Fruit fly (Drosophila melanogaster) whole organism, adult: ENCODE data around the gene Arpc1.
A peak's percentile ranks its signal among the peaks of the same experiment; 100 is the strongest.

ENCODE experiments used
- CG11617 ChIP-seq: fragments of 200-800 bp; sonication (Bioruptor generic); optimal IDR thresholded peaks from 2 replicates; lab custom pipeline; 2017; ENCODE audit warnings: mild to moderate bottlenecking, missing biosample characterization, missing genetic modification reagents, missing genetic modification characterization
- CG12768 ChIP-seq: fragments of 200-800 bp; sonication (Bioruptor generic); optimal IDR thresholded peaks from 2 replicates; lab custom pipeline; 2017; ENCODE audit warnings: missing biosample characterization, missing genetic modification characterization, mild to moderate bottlenecking, moderate library complexity, missing genetic modification reagents
- CG14711 ChIP-seq: fragments of 200-800 bp; sonication (Bioruptor generic); optimal IDR thresholded peaks from 2 replicates; lab custom pipeline; 2018; ENCODE audit warnings: missing biosample characterization, mild to moderate bottlenecking, missing genetic modification characterization, moderate library complexity
- CG1620 ChIP-seq: fragments of 200-800 bp; sonication (Bioruptor generic); optimal IDR thresholded peaks from 2 replicates; lab custom pipeline; 2016; ENCODE audit warnings: missing biosample characterization, missing genetic modification characterization
- CG33017 ChIP-seq: fragments of 200-800 bp; sonication (Bioruptor generic); optimal IDR thresholded peaks from 2 replicates; lab custom pipeline; 2018; ENCODE audit warnings: missing biosample characterization, mild to moderate bottlenecking, missing genetic modification characterization, moderate library complexity
- CG5204 ChIP-seq: fragments of 200-800 bp; sonication (Bioruptor generic); optimal IDR thresholded peaks from 2 replicates; lab custom pipeline; 2016; ENCODE audit warnings: missing biosample characterization, missing genetic modification characterization
- CG7045 ChIP-seq: fragments of 200-800 bp; sonication (Bioruptor generic); optimal IDR thresholded peaks from 2 replicates; lab custom pipeline; 2017; ENCODE audit warnings: missing biosample characterization, mild to moderate bottlenecking, missing genetic modification characterization
- CG7101 ChIP-seq: fragments of 200-800 bp; sonication (Bioruptor generic); optimal IDR thresholded peaks from 2 replicates; lab custom pipeline; 2018; ENCODE audit warnings: missing biosample characterization, mild to moderate bottlenecking, missing genetic modification characterization, moderate library complexity
- Clk ChIP-seq: fragments of 200-800 bp; sonication (Bioruptor generic); optimal IDR thresholded peaks from 2 replicates; lab custom pipeline; 2017; ENCODE audit warnings: missing biosample characterization, missing genetic modification characterization
- Crg-1 ChIP-seq: fragments of 200-800 bp; sonication (Bioruptor generic); optimal IDR thresholded peaks from 2 replicates; lab custom pipeline; 2016; ENCODE audit warnings: missing biosample characterization, missing genetic modification characterization
- Hr96 ChIP-seq: fragments of 200-800 bp; sonication (Bioruptor generic); optimal IDR thresholded peaks from 2 replicates; lab custom pipeline; 2016; ENCODE audit warnings: missing biosample characterization, missing genetic modification characterization
- Mnt ChIP-seq: fragments of 200-800 bp; sonication (Bioruptor generic); optimal IDR thresholded peaks from 2 replicates; lab custom pipeline; 2016; ENCODE audit warnings: missing biosample characterization, mild to moderate bottlenecking, missing genetic modification characterization
- bab1 ChIP-seq: fragments of 200-800 bp; sonication (Bioruptor generic); optimal IDR thresholded peaks from 3 replicates; lab custom pipeline; 2019; ENCODE audit warnings: missing biosample characterization, mild to moderate bottlenecking, missing genetic modification characterization, moderate library complexity
- cic ChIP-seq: fragments of 200-800 bp; sonication (Bioruptor generic); optimal IDR thresholded peaks from 2 replicates; lab custom pipeline; 2017; ENCODE audit warnings: missing biosample characterization, mild to moderate bottlenecking, missing genetic modification characterization, moderate library complexity
- cnc ChIP-seq, 2 experiments: fragments of >200 bp; optimal IDR thresholded peaks; 2 replicates each; lab custom pipeline; 2017
- kay ChIP-seq: fragments of 200-800 bp; sonication (Bioruptor generic); peaks from one replicate; lab custom pipeline; 2016; ENCODE audit warnings: missing biosample characterization, missing genetic modification characterization, borderline replicate concordance
- ovo ChIP-seq: fragments of 200-800 bp; sonication (Bioruptor generic); optimal IDR thresholded peaks from 2 replicates; lab custom pipeline; 2016; ENCODE audit warnings: missing biosample characterization, missing genetic modification characterization
- pad ChIP-seq: fragments of 200-800 bp; sonication (Bioruptor generic); optimal IDR thresholded peaks from 3 replicates; lab custom pipeline; 2017; ENCODE audit warnings: missing biosample characterization, missing genetic modification characterization, mild to moderate bottlenecking, moderate library complexity, missing genetic modification reagents
- tj ChIP-seq: fragments of 200-800 bp; sonication (Bioruptor generic); optimal IDR thresholded peaks from 3 replicates; lab custom pipeline; 2017; ENCODE audit warnings: missing biosample characterization, mild to moderate bottlenecking, missing genetic modification characterization, moderate library complexity
- toe ChIP-seq: fragments of 200-800 bp; sonication (Bioruptor generic); optimal IDR thresholded peaks from 2 replicates; lab custom pipeline; 2016; ENCODE audit warnings: missing biosample characterization, missing genetic modification characterization

Arpc1 gene

DNA sequence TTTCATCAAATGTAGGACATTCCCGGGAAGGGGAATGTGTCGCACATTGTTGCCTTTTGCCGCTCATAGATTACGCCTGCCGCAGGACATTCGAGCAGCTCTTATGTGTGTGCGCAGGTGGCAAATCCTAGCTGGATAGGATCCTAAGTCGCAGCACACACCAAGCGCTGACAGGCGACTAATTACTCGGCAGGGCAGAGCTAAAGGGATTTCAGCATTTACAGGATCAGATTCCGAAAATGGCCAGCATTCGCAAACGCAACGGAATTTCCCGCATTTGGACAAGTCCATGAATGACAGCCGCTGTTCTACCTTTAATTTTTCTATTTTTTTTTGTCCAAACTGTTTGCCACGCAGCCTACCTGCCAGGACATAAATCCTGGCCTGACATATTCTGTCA is 38.1 kb upstream of the Arpc1 start:
- TF ChIP-seq ovo (GFP tag; lab: Kevin White, UChicago) (no peak), cic (GFP tag; lab: Kevin White, UChicago) (no peak), tj (GFP tag; lab: Kevin White, UChicago) (no peak), Hr96 (no peak), CG1620 (GFP tag; lab: Kevin White, UChicago) (no peak), cnc (optimal IDR thresholded peaks at IDR 0.05; lab: Kevin White, UChicago) (no peak), Clk (no peak), CG7045 (no peak), CG14711 (no peak), kay (GFP tag; lab: Kevin White, UChicago) (no peak), pad (no peak)

DNA sequence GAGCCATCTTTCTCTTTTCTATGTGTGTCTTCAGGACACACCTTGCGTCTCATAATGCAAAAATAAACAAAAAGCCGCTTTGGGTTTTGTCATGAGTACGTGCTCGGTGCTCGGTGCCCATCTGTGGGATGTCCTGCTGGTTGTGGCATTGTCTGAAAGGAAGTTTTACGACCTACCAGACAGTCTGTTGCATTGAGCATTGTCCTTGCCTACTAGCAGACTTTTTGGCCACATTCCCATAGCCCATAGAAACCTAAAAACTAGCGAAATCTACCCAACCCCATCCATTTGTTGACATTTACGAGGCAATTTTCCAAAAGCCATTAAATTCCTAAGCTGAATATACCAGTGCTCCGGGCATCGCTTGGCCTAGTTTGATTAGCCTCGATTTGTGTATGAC is 21.6 kb upstream of the Arpc1 start:
- no peak for TF ChIP-seq CG7045
- TF ChIP-seq CG1620 (GFP tag; lab: Kevin White, UChicago): no peak
- no peak for TF ChIP-seq Mnt
- TF ChIP-seq CG33017 (tag; lab: Kevin White, UChicago): no peak
- no peak for TF ChIP-seq CG7101 (tag; lab: Kevin White, UChicago)
- no peak for TF ChIP-seq kay (GFP tag; lab: Kevin White, UChicago)
- TF ChIP-seq toe: no peak
- TF ChIP-seq cic (GFP tag; lab: Kevin White, UChicago): no peak
- TF ChIP-seq cnc (optimal IDR thresholded peaks at IDR 0.05; lab: Kevin White, UChicago): no peak
- no peak for TF ChIP-seq ovo (GFP tag; lab: Kevin White, UChicago)
- TF ChIP-seq tj (GFP tag; lab: Kevin White, UChicago): no peak
- no peak for TF ChIP-seq Crg-1

DNA sequence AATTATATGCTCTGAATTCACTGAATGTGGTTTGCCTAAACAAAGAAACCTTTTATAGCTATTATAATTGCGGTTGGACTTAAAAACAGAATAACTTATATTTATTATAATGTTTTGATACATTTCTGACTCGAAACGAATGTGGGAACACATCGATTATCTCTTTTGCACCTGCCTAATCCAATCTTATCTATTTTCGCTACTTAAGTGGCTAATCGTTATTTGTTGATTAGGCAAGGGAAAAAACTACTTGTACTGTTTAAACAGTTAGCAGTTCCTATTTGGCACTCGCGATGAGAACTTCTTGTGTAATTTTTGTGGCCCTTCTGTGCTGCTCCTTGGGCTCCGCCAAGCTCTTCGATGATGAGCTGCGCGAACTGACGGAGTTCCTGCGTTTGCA is 19.6 kb upstream of the Arpc1 start, which contains the start of gene CG7968:
Gene CG7968 (plus strand): TSS at position 276 of the 400 bp plus-strand sequence.
- TF ChIP-seq toe (no peak), bab1 (GFP tag; lab: Kevin White, UChicago) (no peak), Clk (no peak), CG7045 (no peak), tj (GFP tag; lab: Kevin White, UChicago) (no peak), cic (GFP tag; lab: Kevin White, UChicago) (no peak), pad (no peak), Mnt (no peak), CG1620 (GFP tag; lab: Kevin White, UChicago) (no peak), CG14711 (no peak), Hr96 (no peak), CG7101 (tag; lab: Kevin White, UChicago) (no peak), CG12768 (GFP tag; lab: Kevin White, UChicago) (no peak), ovo (GFP tag; lab: Kevin White, UChicago) (no peak), cnc (optimal IDR thresholded peaks at IDR 0.05; lab: Kevin White, UChicago) (no peak), CG11617 (GFP tag; lab: Kevin White, UChicago) (no peak), kay (GFP tag; lab: Kevin White, UChicago) (no peak), CG5204 (GFP tag; lab: Kevin White, UChicago) (no peak), CG33017 (tag; lab: Kevin White, UChicago) (no peak)

DNA sequence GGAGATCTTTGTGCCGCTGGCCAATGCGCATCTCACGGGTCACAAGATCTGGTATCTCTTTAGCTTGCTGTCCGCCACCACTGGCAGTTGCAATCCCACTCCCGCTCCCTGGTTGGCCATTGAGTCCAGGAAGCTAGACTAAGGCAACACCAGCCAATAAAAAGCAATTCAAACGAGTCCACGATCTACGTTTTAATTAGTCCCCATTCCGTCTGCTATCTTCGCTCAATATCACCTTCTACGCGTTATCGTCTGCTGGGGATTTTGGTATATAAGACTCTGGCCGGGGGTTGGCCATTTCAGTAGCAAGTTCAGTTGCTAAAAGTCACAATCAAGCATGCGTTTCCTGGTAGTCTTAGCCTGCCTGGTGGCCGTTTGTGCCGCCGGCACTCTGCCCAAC is 18.1 kb upstream of the Arpc1 start, which contains the start of gene CG7953:
Gene CG7953 (plus strand): TSS at position 301 of the 400 bp plus-strand sequence.
- no peak for TF ChIP-seq ovo (GFP tag; lab: Kevin White, UChicago)
- TF ChIP-seq Mnt: no peak
- TF ChIP-seq CG11617 (GFP tag; lab: Kevin White, UChicago): no peak
- no peak for TF ChIP-seq CG12768 (GFP tag; lab: Kevin White, UChicago)
- no peak for TF ChIP-seq cnc (optimal IDR thresholded peaks at IDR 0.05; lab: Kevin White, UChicago)
- no peak for TF ChIP-seq CG7045
- TF ChIP-seq CG5204 (GFP tag; lab: Kevin White, UChicago): no peak
- TF ChIP-seq cic (GFP tag; lab: Kevin White, UChicago): no peak
- TF ChIP-seq kay (GFP tag; lab: Kevin White, UChicago): no peak
- TF ChIP-seq bab1 (GFP tag; lab: Kevin White, UChicago): no peak
- no peak for TF ChIP-seq Crg-1
- no peak for TF ChIP-seq CG33017 (tag; lab: Kevin White, UChicago)
- TF ChIP-seq Clk: no peak
- no peak for TF ChIP-seq CG14711

DNA sequence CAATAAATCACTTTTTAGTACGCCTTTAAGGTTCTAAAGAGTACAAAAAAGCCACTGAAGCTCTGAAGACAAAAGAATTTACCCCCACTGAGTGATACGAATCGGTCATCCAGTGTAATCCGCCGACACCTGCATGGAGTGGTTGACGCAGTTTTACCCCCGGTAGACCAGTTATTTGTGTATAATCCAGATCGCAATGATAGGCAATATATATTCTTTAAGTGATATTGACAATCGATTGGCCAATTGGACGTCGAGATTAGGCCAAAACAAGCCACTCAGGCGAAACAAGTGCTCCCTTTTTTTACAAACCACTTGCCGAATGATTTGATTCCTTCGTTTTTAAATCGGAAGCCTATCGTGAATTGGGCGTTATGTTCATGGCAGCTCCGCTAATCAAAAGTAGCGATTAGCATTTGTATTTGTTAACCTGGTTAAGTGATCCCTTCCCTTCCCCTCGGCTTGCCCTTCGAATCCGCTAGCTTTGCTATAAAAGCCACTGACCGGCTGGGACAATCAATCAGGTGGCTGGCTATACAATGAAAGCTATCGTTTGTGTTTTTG is 16.8 kb upstream of the Arpc1 start, which contains the start of gene CG7916:
Gene CG7916 (plus strand): TSS at position 514 of the 564 bp plus-strand sequence.
- TF ChIP-seq ovo (GFP tag; lab: Kevin White, UChicago) (no peak), CG14711 (no peak), CG7101 (tag; lab: Kevin White, UChicago) (no peak), CG1620 (GFP tag; lab: Kevin White, UChicago) (no peak), bab1 (GFP tag; lab: Kevin White, UChicago) (no peak), cnc (optimal IDR thresholded peaks at IDR 0.05; lab: Kevin White, UChicago) (no peak), Hr96 (peak; percentile 6), tj (GFP tag; lab: Kevin White, UChicago) (no peak), CG7045 (no peak), CG33017 (tag; lab: Kevin White, UChicago) (no peak), CG11617 (GFP tag; lab: Kevin White, UChicago) (no peak), Clk (no peak), toe (no peak), CG5204 (GFP tag; lab: Kevin White, UChicago) (no peak), cic (GFP tag; lab: Kevin White, UChicago) (peak; percentile 54), pad (peak; percentile 17), Mnt (no peak), CG12768 (GFP tag; lab: Kevin White, UChicago) (peak; percentile 30), Crg-1 (no peak), kay (GFP tag; lab: Kevin White, UChicago) (no peak)

DNA sequence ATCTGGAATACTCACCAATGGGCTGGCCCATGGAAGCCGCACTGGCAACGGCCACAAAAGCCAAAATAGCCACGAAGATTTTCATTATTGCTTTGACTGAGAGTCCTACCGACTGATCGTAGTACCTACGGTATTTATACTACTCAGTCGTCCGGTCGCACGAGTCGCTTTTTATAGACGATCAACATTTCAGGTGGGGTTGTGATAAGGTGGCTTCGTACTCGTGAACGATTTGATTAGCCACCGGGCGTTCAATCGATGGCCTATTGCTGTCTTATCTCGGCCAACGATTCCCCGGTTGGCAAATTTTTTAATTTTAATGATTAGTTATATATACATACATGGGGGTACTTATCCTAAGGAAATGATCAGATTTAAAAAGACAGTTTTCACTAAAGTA is 15.6 kb upstream of the Arpc1 start, which contains the start of gene CG8997:
Gene CG8997 (minus strand): TSS at position 148 of the 400 bp plus-strand sequence.
- TF ChIP-seq CG1620 (GFP tag; lab: Kevin White, UChicago) (no peak), Mnt (peak; percentile 23), kay (GFP tag; lab: Kevin White, UChicago) (peak; percentile 75), CG12768 (GFP tag; lab: Kevin White, UChicago) (peak; percentile 1)
